Fruit fly (Drosophila melanogaster): Measurements from ENCODE around the gene mRpL39.

DNA sequence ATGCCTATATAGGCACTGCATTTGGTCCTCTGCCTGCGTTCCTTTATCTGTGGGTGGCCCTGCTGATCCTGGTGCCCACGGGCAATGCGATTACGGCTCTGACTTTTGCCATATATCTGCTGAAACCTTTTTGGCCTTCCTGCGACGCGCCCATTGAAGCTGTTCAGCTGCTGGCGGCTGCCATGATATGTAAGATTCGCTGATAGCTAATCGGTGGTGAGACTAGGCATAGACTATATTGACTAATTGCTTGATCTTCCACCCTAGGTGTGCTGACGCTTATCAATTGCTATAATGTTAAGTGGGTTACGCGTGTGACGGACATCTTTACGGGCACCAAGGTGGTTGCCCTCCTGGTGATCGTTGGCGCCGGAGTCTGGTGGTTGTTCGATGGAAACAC lies 9.6 kb downstream of the mRpL39 start:
- no peak for TF ChIP-seq psq (optimal IDR thresholded peaks at IDR 0.05)
- no peak for TF ChIP-seq Sin3A (optimal IDR thresholded peaks at IDR 0.05)
- no peak for TF ChIP-seq Myc (optimal IDR thresholded peaks at IDR 0.05)
- TF ChIP-seq insv (optimal IDR thresholded peaks at IDR 0.05) = no peak

Measured in Kc167 (cell line).